Fruit fly (Drosophila melanogaster) whole organism, embryonic: Measurements from ENCODE around the gene Or67a.

ENCODE experiments used
- Ada2b ChIP-seq: fragments of 200-800 bp; sonication (Bioruptor generic); IDR thresholded peaks from 2 replicates; pipeline ENCODE4 v1.3.6; 2022; ENCODE audit warnings: missing biosample characterization, missing genetic modification characterization
- Atf6 ChIP-seq: fragments of 200-800 bp; sonication (Bioruptor generic); IDR thresholded peaks from 2 replicates; pipeline ENCODE4 v1.3.6; 2022; ENCODE audit warnings: missing biosample characterization, missing genetic modification characterization
- Bgb ChIP-seq: fragments of 200-800 bp; sonication (Bioruptor generic); IDR thresholded peaks from 2 replicates; pipeline ENCODE4 v1.3.6; 2022; ENCODE audit warnings: missing biosample characterization, missing genetic modification characterization; ENCODE audit not compliant: partially characterized antibody
- BtbVII ChIP-seq: fragments of 200-800 bp; sonication (Bioruptor generic); optimal IDR thresholded peaks from 3 replicates; lab custom pipeline; 2017; ENCODE audit warnings: missing biosample characterization, mild to moderate bottlenecking, missing genetic modification characterization
- CG10366 ChIP-seq: fragments of 200-800 bp; sonication (Bioruptor generic); IDR thresholded peaks from 2 replicates; pipeline ENCODE4 v1.3.6; 2022; ENCODE audit warnings: missing biosample characterization, missing genetic modification characterization
- CG11560 ChIP-seq: fragments of 200-800 bp; sonication (Bioruptor generic); IDR thresholded peaks from 3 replicates; pipeline ENCODE4 v1.3.6; 2022; ENCODE audit warnings: missing biosample characterization, missing genetic modification characterization
- CG11695 ChIP-seq: fragments of 200-800 bp; sonication (Bioruptor generic); IDR thresholded peaks from 3 replicates; pipeline ENCODE4 v1.3.6; 2022; ENCODE audit warnings: missing biosample characterization, missing genetic modification characterization
- CG1233 ChIP-seq: fragments of 200-800 bp; sonication (Bioruptor generic); optimal IDR thresholded peaks from 4 replicates; lab custom pipeline; 2018; ENCODE audit warnings: missing biosample characterization, mild to moderate bottlenecking, missing genetic modification characterization
- CG13123 ChIP-seq: fragments of 200-800 bp; sonication (Bioruptor generic); optimal IDR thresholded peaks from 2 replicates; lab custom pipeline; 2016; ENCODE audit warnings: missing biosample characterization, missing genetic modification characterization
- CG13624 ChIP-seq: fragments of 200-800 bp; sonication (Bioruptor generic); optimal IDR thresholded peaks from 2 replicates; lab custom pipeline; 2016; ENCODE audit warnings: missing biosample characterization, missing genetic modification characterization
- CG13894 ChIP-seq: fragments of 200-800 bp; sonication (Bioruptor generic); optimal IDR thresholded peaks from 3 replicates; lab custom pipeline; 2018; ENCODE audit warnings: missing biosample characterization, mild to moderate bottlenecking, missing genetic modification characterization, moderate library complexity
- CG15269 ChIP-seq: fragments of 200-800 bp; sonication (Bioruptor generic); optimal IDR thresholded peaks from 2 replicates; lab custom pipeline; 2018; ENCODE audit warnings: missing biosample characterization, mild to moderate bottlenecking, missing genetic modification characterization, moderate library complexity
- CG16813 ChIP-seq: fragments of 200-800 bp; sonication (Bioruptor generic); IDR thresholded peaks from 3 replicates; pipeline ENCODE4 v1.3.6; 2022; ENCODE audit warnings: missing biosample characterization, missing genetic modification characterization; ENCODE audit not compliant: partially characterized antibody
- CG16815 ChIP-seq: fragments of 200-800 bp; sonication (Bioruptor generic); optimal IDR thresholded peaks from 3 replicates; lab custom pipeline; 2017; ENCODE audit warnings: missing biosample characterization, mild to moderate bottlenecking, missing genetic modification characterization
- CG18262 ChIP-seq: fragments of 200-800 bp; optimal IDR thresholded peaks from 3 replicates; lab custom pipeline; 2019; ENCODE audit warnings: missing biosample characterization, mild to moderate bottlenecking, missing genetic modification characterization, moderate library complexity
- CG1832 ChIP-seq: fragments of 200-800 bp; sonication (Bioruptor generic); optimal IDR thresholded peaks from 2 replicates; lab custom pipeline; 2017; ENCODE audit warnings: missing biosample characterization, mild to moderate bottlenecking, missing genetic modification characterization, inconsistent platforms
- CG5180 ChIP-seq: fragments of 200-800 bp; sonication (Bioruptor generic); optimal IDR thresholded peaks from 3 replicates; lab custom pipeline; 2017; ENCODE audit warnings: missing biosample characterization, missing genetic modification characterization, mild to moderate bottlenecking, moderate library complexity, missing genetic modification reagents
- CG6683 ChIP-seq: fragments of 200-800 bp; sonication (Bioruptor generic); optimal IDR thresholded peaks from 2 replicates; lab custom pipeline; 2017; ENCODE audit warnings: missing biosample characterization, mild to moderate bottlenecking, missing genetic modification characterization, missing genetic modification reagents
- CG6791 ChIP-seq: fragments of 200-800 bp; sonication (Bioruptor generic); IDR thresholded peaks from 3 replicates; pipeline ENCODE4 v1.3.6; 2022; ENCODE audit warnings: missing biosample characterization, missing genetic modification characterization; ENCODE audit not compliant: partially characterized antibody
- CG7786 ChIP-seq: fragments of 200-800 bp; sonication (Bioruptor generic); optimal IDR thresholded peaks from 2 replicates; lab custom pipeline; 2016; ENCODE audit warnings: missing biosample characterization, missing genetic modification characterization
- Dll ChIP-seq: fragments of 200-800 bp; sonication (Bioruptor generic); IDR thresholded peaks from 4 replicates; pipeline ENCODE4 v1.3.6; 2022; ENCODE audit warnings: missing biosample characterization, missing genetic modification characterization; ENCODE audit not compliant: partially characterized antibody
- Drgx ChIP-seq: fragments of 200-800 bp; sonication (Bioruptor generic); IDR thresholded peaks from 2 replicates; pipeline ENCODE4 v1.3.6; 2022; ENCODE audit warnings: missing biosample characterization, missing genetic modification characterization
- Eip74EF ChIP-seq, 2 experiments: fragments of 200-800 bp in 1 of 2; fragments of >200 bp in 1 of 2; sonication (Bioruptor generic) in 1 of 2; optimal IDR thresholded peaks; 2 replicates each; lab custom pipeline; 2017 to 2019; ENCODE audit warnings: missing biosample characterization in 2 of 2, missing genetic modification characterization in 2 of 2, mild to moderate bottlenecking in 1 of 2, moderate library complexity in 1 of 2
- MESR4 ChIP-seq: fragments of 200-800 bp; sonication (Bioruptor generic); optimal IDR thresholded peaks from 2 replicates; lab custom pipeline; 2018; ENCODE audit warnings: missing biosample characterization, mild to moderate bottlenecking, missing genetic modification characterization, moderate library complexity
- Meics ChIP-seq: fragments of 200-800 bp; sonication (Bioruptor generic); optimal IDR thresholded peaks from 2 replicates; lab custom pipeline; 2017; ENCODE audit warnings: missing biosample characterization, mild to moderate bottlenecking, missing genetic modification characterization
- Neu2 ChIP-seq: fragments of 200-800 bp; sonication (Bioruptor generic); optimal IDR thresholded peaks from 3 replicates; lab custom pipeline; 2016; ENCODE audit warnings: missing biosample characterization, missing genetic modification characterization, borderline replicate concordance
- PHDP ChIP-seq: fragments of 200-800 bp; sonication (Bioruptor generic); optimal IDR thresholded peaks from 3 replicates; lab custom pipeline; 2018; ENCODE audit warnings: missing biosample characterization, mild to moderate bottlenecking, missing genetic modification characterization, moderate library complexity
- Rx ChIP-seq: fragments of 200-800 bp; sonication (Bioruptor generic); IDR thresholded peaks from 2 replicates; pipeline ENCODE4 v1.3.6; 2022; ENCODE audit warnings: missing biosample characterization, missing genetic modification characterization
- Sry-δ ChIP-seq: fragments of 200-800 bp; sonication (Bioruptor generic); optimal IDR thresholded peaks from 2 replicates; lab custom pipeline; 2016; ENCODE audit warnings: missing biosample characterization, missing genetic modification characterization
- Stat92E ChIP-seq, 3 experiments: fragments of >200 bp in 2 of 3; fragments of 200-800 bp in 1 of 3; sonication (Bioruptor generic) in 1 of 3; optimal IDR thresholded peaks; 2 replicates each; lab custom pipeline; 2017 to 2019; ENCODE audit warnings: missing biosample characterization in 3 of 3, missing genetic modification characterization in 3 of 3, mild to moderate bottlenecking in 1 of 3, moderate library complexity in 1 of 3
- Xrp1 ChIP-seq: fragments of 200-800 bp; sonication (Bioruptor generic); IDR thresholded peaks from 2 replicates; pipeline ENCODE4 v1.3.6; 2022; ENCODE audit warnings: missing biosample characterization, missing genetic modification characterization
- YL-1 ChIP-seq: fragments of 200-800 bp; sonication (Bioruptor generic); optimal IDR thresholded peaks from 3 replicates; lab custom pipeline; 2017; ENCODE audit warnings: missing biosample characterization, mild to moderate bottlenecking, missing genetic modification characterization
- bowl ChIP-seq: fragments of 200-800 bp; sonication (Bioruptor generic); IDR thresholded peaks from 2 replicates; pipeline ENCODE4 v1.3.6; 2022; ENCODE audit warnings: missing biosample characterization, missing genetic modification characterization
- chinmo ChIP-seq: fragments of 200-800 bp; sonication (Bioruptor generic); IDR thresholded peaks from 4 replicates; pipeline ENCODE4 v1.3.6; 2022; ENCODE audit warnings: missing biosample characterization, missing genetic modification characterization; ENCODE audit not compliant: partially characterized antibody
- crc ChIP-seq: fragments of 200-800 bp; sonication (Bioruptor generic); optimal IDR thresholded peaks from 2 replicates; lab custom pipeline; 2016; ENCODE audit warnings: missing biosample characterization, missing genetic modification characterization
- dmrt11E ChIP-seq: fragments of 200-800 bp; sonication (Bioruptor generic); optimal IDR thresholded peaks from 3 replicates; lab custom pipeline; 2018; ENCODE audit warnings: missing biosample characterization, mild to moderate bottlenecking, missing genetic modification characterization, moderate library complexity
- gcm ChIP-seq: fragments of 200-800 bp; sonication (Bioruptor generic); optimal IDR thresholded peaks from 2 replicates; lab custom pipeline; 2019; ENCODE audit warnings: missing biosample characterization, mild to moderate bottlenecking, missing genetic modification characterization, moderate library complexity
- gcm2 ChIP-seq: fragments of 200-800 bp; sonication (Bioruptor generic); optimal IDR thresholded peaks from 2 replicates; lab custom pipeline; 2016; ENCODE audit warnings: missing biosample characterization, missing genetic modification characterization
- kah ChIP-seq: fragments of 200-800 bp; sonication (Bioruptor generic); optimal IDR thresholded peaks from 2 replicates; lab custom pipeline; 2018; ENCODE audit warnings: missing biosample characterization, mild to moderate bottlenecking, missing genetic modification characterization
- nom ChIP-seq: fragments of 200-800 bp; sonication (Bioruptor generic); optimal IDR thresholded peaks from 2 replicates; lab custom pipeline; 2017; ENCODE audit warnings: missing biosample characterization, missing genetic modification characterization, mild to moderate bottlenecking, moderate library complexity, missing genetic modification reagents
- pzg ChIP-seq: fragments of 200-800 bp; sonication (Bioruptor generic); optimal IDR thresholded peaks from 3 replicates; lab custom pipeline; 2018; ENCODE audit warnings: missing biosample characterization, mild to moderate bottlenecking, missing genetic modification characterization, moderate library complexity
- row ChIP-seq: fragments of 200-800 bp; sonication (Bioruptor generic); IDR thresholded peaks from 3 replicates; pipeline ENCODE4 v1.3.6; 2022; ENCODE audit warnings: missing biosample characterization, missing genetic modification characterization
- sens-2 ChIP-seq: fragments of 200-800 bp; sonication (Bioruptor generic); IDR thresholded peaks from 2 replicates; pipeline ENCODE4 v1.3.6; 2022; ENCODE audit warnings: missing biosample characterization, missing genetic modification characterization
- slbo ChIP-seq: fragments of 200-800 bp; sonication (Bioruptor generic); IDR thresholded peaks from 2 replicates; pipeline ENCODE4 v1.3.6; 2022; ENCODE audit warnings: missing biosample characterization, missing genetic modification characterization
- sqz ChIP-seq: fragments of 200-800 bp; sonication (Bioruptor generic); optimal IDR thresholded peaks from 3 replicates; lab custom pipeline; 2018; ENCODE audit warnings: missing biosample characterization, mild to moderate bottlenecking, missing genetic modification characterization
- sug ChIP-seq: fragments of 200-800 bp; optimal IDR thresholded peaks from 2 replicates; lab custom pipeline; 2019; ENCODE audit warnings: missing biosample characterization, mild to moderate bottlenecking, missing genetic modification characterization, moderate library complexity
- tgo ChIP-seq: fragments of 200-800 bp; sonication (Bioruptor generic); IDR thresholded peaks from 3 replicates; pipeline ENCODE4 v1.3.6; 2022; ENCODE audit warnings: missing biosample characterization, missing genetic modification characterization
- tup ChIP-seq: fragments of 200-800 bp; sonication (Bioruptor generic); optimal IDR thresholded peaks from 2 replicates; lab custom pipeline; 2016; ENCODE audit warnings: missing biosample characterization, mild to moderate bottlenecking, missing genetic modification characterization, moderate library complexity
- wdn ChIP-seq: fragments of 200-800 bp; sonication (Bioruptor generic); IDR thresholded peaks from 2 replicates; pipeline ENCODE4 v1.3.6; 2022; ENCODE audit warnings: missing biosample characterization, missing genetic modification characterization

Or67a gene

DNA sequence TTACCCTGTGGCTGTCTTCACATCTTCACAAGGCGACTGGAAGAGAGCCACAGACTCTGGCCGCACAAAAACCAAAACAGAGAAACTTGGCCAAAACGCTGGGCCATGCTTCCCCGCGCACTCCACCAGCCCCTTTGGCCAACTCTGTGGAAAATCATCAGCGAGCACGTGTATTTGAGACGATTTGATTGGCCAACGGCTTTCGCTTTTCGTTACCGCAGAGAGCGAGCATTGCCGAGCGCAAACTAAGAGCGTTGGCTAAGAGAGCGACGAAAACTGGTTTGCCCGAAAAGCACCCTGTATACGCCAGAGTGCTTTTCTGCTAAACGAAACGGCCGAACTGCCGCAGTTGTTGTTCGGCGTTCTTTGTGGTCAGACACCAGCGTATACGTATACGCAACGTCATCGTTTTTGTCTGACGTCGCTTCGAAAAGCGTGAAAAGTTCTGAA, 18.0 kb downstream of the Or67a start, which contains the start of gene CG42673 (continued):
- TF ChIP-seq CG5180 (GFP tag; lab: Kevin White, UChicago) (peak; percentile 5), CG1832 (GFP tag; lab: Kevin White, UChicago) (no peak), gcm2 (no peak), YL-1 (no peak), tgo (GFP tag; lab: Robert Waterston, UW) (no peak), CG1233 (GFP tag; lab: Kevin White, UChicago) (no peak), PHDP (tag; lab: Kevin White, UChicago) (no peak), row (GFP tag; lab: Robert Waterston, UW) (no peak), CG16813 (GFP tag; lab: Robert Waterston, UW) (no peak), CG10366 (GFP tag; lab: Robert Waterston, UW) (peak; percentile 70), Bgb (GFP tag; lab: Robert Waterston, UW) (peak; percentile 55), Stat92E (GFP tag; optimal IDR thresholded peaks at IDR 0.05; lab: Kevin White, UChicago) (peak in 1 of 3 experiments; percentile 33), sens-2 (GFP tag; lab: Robert Waterston, UW) (no peak), CG11560 (tag; lab: Robert Waterston, UW) (no peak), CG13624 (GFP tag; lab: Kevin White, UChicago) (peak; percentile 9), slbo (peak; percentile 13; the same call in 1 of the 2 replicates), MESR4 (GFP tag; lab: Kevin White, UChicago) (no peak), dmrt11E (tag; lab: Kevin White, UChicago) (no peak), pzg (GFP tag; lab: Kevin White, UChicago) (no peak), bowl (GFP tag; lab: Robert Waterston, UW) (peak; percentile 22; the same call in 1 of the 2 replicates), BtbVII (peak; percentile 58), gcm (peak; percentile 28), Rx (GFP tag; lab: Robert Waterston, UW) (no peak), Neu2 (GFP tag; lab: Kevin White, UChicago) (no peak), Meics (GFP tag; lab: Kevin White, UChicago) (peak; percentile 9), tup (GFP tag; lab: Kevin White, UChicago) (no peak), chinmo (peak; percentile 84; the same call in 2 of the 4 replicates), CG7786 (GFP tag; lab: Kevin White, UChicago) (no peak), Atf6 (GFP tag; lab: Robert Waterston, UW) (no peak), CG18262 (peak; percentile 4), nom (peak; percentile 82), wdn (GFP tag; lab: Robert Waterston, UW) (no peak), Sry-δ (no peak), sqz (GFP tag; lab: Kevin White, UChicago) (peak; percentile 10), crc (GFP tag; lab: Kevin White, UChicago) (no peak), Eip74EF (GFP tag; optimal IDR thresholded peaks at IDR 0.05; lab: Kevin White, UChicago) (peak in 1 of 2 experiments; percentile 40), CG13894 (peak; percentile 31), CG13123 (no peak), Dll (peak; percentile 56; the same call in 2 of the 4 replicates), CG11695 (GFP tag; lab: Robert Waterston, UW) (no peak), Xrp1 (GFP tag; lab: Robert Waterston, UW) (0 out of 2 replicates have a peak, but pooled peaks have one; percentile 5), Drgx (GFP tag; lab: Robert Waterston, UW) (peak; percentile 60), CG6683 (GFP tag; lab: Kevin White, UChicago) (no peak), CG6791 (no peak), CG16815 (GFP tag; lab: Kevin White, UChicago) (no peak), CG15269 (tag; lab: Kevin White, UChicago) (no peak), kah (GFP tag; lab: Kevin White, UChicago) (peak; percentile 16), Ada2b (GFP tag; lab: Robert Waterston, UW) (no peak), sug (tag; lab: Kevin White, UChicago) (no peak)
